Worm (Caenorhabditis elegans) whole organism, early embryonic: ENCODE measurements around the gene nkb-2.

Source experiments
- B0310.2 ChIP-seq: sonication (generic microtip); optimal IDR thresholded peaks from 2 replicates; lab custom pipeline; 2016; ENCODE audit warnings: mild to moderate bottlenecking, missing genetic modification characterization, missing compliant biosample characterization
- F13C5.2 ChIP-seq: sonication (generic microtip); optimal IDR thresholded peaks from 2 replicates; lab custom pipeline; 2017; ENCODE audit warnings: mild to moderate bottlenecking, missing genetic modification characterization, inconsistent platforms, missing compliant biosample characterization
- aly-1 ChIP-seq: sonication (generic microtip); optimal IDR thresholded peaks from 2 replicates; lab custom pipeline; 2016; ENCODE audit warnings: missing genetic modification characterization, missing compliant biosample characterization
- ama-1 ChIP-seq: fragments of 150-350 bp; optimal IDR thresholded peaks from 2 replicates; lab custom pipeline; 2014
- ceh-13 ChIP-seq: fragments of 200-800 bp; sonication (Bioruptor generic); optimal IDR thresholded peaks from 2 replicates; lab custom pipeline; 2018; ENCODE audit warnings: mild to moderate bottlenecking, missing genetic modification characterization, missing compliant biosample characterization
- ceh-36 ChIP-seq: sonication (generic microtip); optimal IDR thresholded peaks from 2 replicates; lab custom pipeline; 2016; ENCODE audit warnings: missing genetic modification characterization, inconsistent platforms, missing compliant biosample characterization
- ets-7 ChIP-seq: sonication (generic microtip); optimal IDR thresholded peaks from 2 replicates; lab custom pipeline; 2016; ENCODE audit warnings: missing genotype, missing genetic modification characterization, missing compliant biosample characterization
- flt-1 ChIP-seq: fragments of 200-800 bp; sonication (Bioruptor generic); IDR thresholded peaks from 2 replicates; pipeline ENCODE4 v1.3.6; 2022; ENCODE audit warnings: missing genetic modification characterization, missing compliant biosample characterization
- hmbx-1 ChIP-seq: sonication (generic microtip); optimal IDR thresholded peaks from 2 replicates; lab custom pipeline; 2016; ENCODE audit warnings: mild to moderate bottlenecking, missing genetic modification characterization, missing compliant biosample characterization
- hmg-4 ChIP-seq: fragments of 200-800 bp; sonication (Bioruptor generic); optimal IDR thresholded peaks from 2 replicates; lab custom pipeline; 2018; ENCODE audit warnings: mild to moderate bottlenecking, missing genetic modification characterization, missing compliant biosample characterization
- hnd-1 ChIP-seq: sonication (generic microtip); optimal IDR thresholded peaks from 2 replicates; lab custom pipeline; 2016; ENCODE audit warnings: missing genetic modification characterization, missing compliant biosample characterization
- pes-1 ChIP-seq: fragments of 200-800 bp; sonication (Bioruptor generic); IDR thresholded peaks from 2 replicates; pipeline ENCODE4 v1.3.6; 2022; ENCODE audit warnings: missing genetic modification reagents, missing genetic modification characterization, missing compliant biosample characterization
- scrt-1 ChIP-seq: fragments of 200-800 bp; sonication (Bioruptor generic); IDR thresholded peaks from 2 replicates; pipeline ENCODE4 v1.3.6; 2022; ENCODE audit warnings: missing genetic modification characterization, missing compliant biosample characterization
- sea-1 ChIP-seq: fragments of 200-800 bp; sonication (Bioruptor generic); conservative IDR thresholded peaks from 2 replicates; pipeline ENCODE4 v1.3.6; 2022; ENCODE audit warnings: missing genetic modification characterization, missing compliant biosample characterization
- tbx-11 ChIP-seq: fragments of 200-800 bp; sonication (Bioruptor generic); IDR thresholded peaks from 2 replicates; pipeline ENCODE4 v1.3.6; 2022; ENCODE audit warnings: missing genetic modification characterization, missing compliant biosample characterization
- tbx-37 ChIP-seq: fragments of 200-800 bp; sonication (Bioruptor generic); conservative IDR thresholded peaks from 2 replicates; pipeline ENCODE4 v1.3.6; 2022; ENCODE audit warnings: missing genetic modification reagents, missing genetic modification characterization, missing compliant biosample characterization
- tra-4 ChIP-seq: sonication (generic microtip); optimal IDR thresholded peaks from 2 replicates; lab custom pipeline; 2017; ENCODE audit warnings: missing genetic modification characterization, missing compliant biosample characterization

Gene nkb-2

DNA sequence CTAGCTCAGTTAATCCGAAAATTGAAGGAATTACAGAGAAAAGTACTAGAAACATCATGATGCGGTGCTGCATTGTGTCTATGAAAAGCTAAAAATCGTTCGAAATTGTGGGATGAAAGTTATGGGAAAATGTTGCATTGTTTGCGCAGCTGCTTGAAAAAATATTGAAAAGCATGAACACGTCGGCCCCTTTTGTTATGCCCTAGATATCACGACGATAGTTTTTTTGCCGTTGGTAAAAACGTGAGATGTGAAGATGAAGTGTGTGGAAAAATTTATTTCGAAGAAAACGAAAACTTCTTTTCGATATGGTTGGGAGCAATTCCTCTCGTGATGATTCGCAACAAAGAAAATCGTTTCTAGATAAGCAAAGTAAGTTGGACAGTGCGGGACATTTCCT lies at the start of gene nkb-2, which contains the start of gene C43F9.5:
nkb-2 (plus strand) TSS at position 277 of the 400 bp plus-strand sequence.
C43F9.5 (minus strand) TSS at position 101 of the 400 bp plus-strand sequence.
- TF ChIP-seq scrt-1 (GFP tag; lab: Robert Waterston, UW) (no peak), ets-7 (tag; lab: Kevin White, UChicago) (no peak)

DNA sequence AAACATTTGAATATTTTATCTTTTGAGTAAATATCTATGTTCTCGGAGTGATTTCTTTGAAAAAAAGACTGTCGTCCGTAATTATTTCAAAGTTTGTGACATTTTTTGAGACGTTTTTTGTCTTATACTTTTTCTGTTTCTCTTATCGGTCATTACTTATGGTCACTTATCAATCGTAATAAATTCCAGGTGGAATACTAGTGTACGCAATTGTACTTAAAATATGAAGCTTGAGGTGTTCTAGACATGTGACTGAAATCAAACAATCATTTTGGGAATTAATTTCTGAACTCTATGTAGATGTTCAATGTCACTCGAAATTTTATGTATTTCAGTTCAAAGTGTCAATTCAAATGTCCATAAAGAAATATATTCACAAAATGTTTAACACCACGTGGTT lies 48.4 kb upstream of the nkb-2 start:
- TF ChIP-seq pes-1 (GFP tag; lab: Robert Waterston, UW) = no peak
- no peak for TF ChIP-seq tra-4 (tag; lab: Kevin White, UChicago)
- TF ChIP-seq scrt-1 (GFP tag; lab: Robert Waterston, UW) = no peak
- TF ChIP-seq tbx-11 (GFP tag; lab: Robert Waterston, UW) = no peak
- TF ChIP-seq tbx-37 (GFP tag; lab: Robert Waterston, UW) = no peak
- TF ChIP-seq hmbx-1 (tag; lab: Kevin White, UChicago) = no peak
- TF ChIP-seq hnd-1 (tag; lab: Kevin White, UChicago) = no peak
- TF ChIP-seq B0310.2 = no peak
- TF ChIP-seq ets-7 (tag; lab: Kevin White, UChicago) = no peak
- no peak for TF ChIP-seq sea-1 (GFP tag; lab: Robert Waterston, UW)
- no peak for TF ChIP-seq ceh-13 (GFP tag; lab: Kevin White, UChicago)
- no peak for TF ChIP-seq flt-1 (GFP tag; lab: Robert Waterston, UW)
- no peak for TF ChIP-seq ceh-36 (tag; lab: Kevin White, UChicago)
- TF ChIP-seq hmg-4 = no peak
- TF ChIP-seq aly-1 (tag; lab: Kevin White, UChicago) = no peak

DNA sequence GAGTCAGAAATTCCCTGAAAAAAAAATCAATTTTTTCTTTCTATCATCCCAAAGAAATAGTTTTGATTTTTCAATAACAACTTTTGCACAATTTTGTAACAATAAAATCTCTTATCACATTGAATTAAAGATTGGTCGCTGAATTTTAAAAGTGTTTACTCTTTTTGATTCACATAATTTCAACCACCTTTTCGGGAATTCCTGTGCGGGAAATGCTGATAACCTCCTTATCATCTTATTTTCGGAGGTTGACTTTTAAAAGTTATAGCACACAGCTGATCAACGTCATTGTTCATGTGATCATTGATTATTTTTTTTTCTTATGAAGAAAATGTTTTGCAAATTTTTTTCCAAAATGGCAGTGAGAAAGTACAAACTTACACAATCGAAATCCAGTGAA lies 47.4 kb upstream of the nkb-2 start:
- TF ChIP-seq sea-1 (GFP tag; lab: Robert Waterston, UW) = no peak
- TF ChIP-seq tbx-37 (GFP tag; lab: Robert Waterston, UW) = no peak
- TF ChIP-seq hmg-4 = no peak
- TF ChIP-seq hnd-1 (tag; lab: Kevin White, UChicago) = no peak
- TF ChIP-seq ceh-36 (tag; lab: Kevin White, UChicago) = no peak
- no peak for TF ChIP-seq scrt-1 (GFP tag; lab: Robert Waterston, UW)
- no peak for TF ChIP-seq ets-7 (tag; lab: Kevin White, UChicago)
- no peak for TF ChIP-seq aly-1 (tag; lab: Kevin White, UChicago)

DNA sequence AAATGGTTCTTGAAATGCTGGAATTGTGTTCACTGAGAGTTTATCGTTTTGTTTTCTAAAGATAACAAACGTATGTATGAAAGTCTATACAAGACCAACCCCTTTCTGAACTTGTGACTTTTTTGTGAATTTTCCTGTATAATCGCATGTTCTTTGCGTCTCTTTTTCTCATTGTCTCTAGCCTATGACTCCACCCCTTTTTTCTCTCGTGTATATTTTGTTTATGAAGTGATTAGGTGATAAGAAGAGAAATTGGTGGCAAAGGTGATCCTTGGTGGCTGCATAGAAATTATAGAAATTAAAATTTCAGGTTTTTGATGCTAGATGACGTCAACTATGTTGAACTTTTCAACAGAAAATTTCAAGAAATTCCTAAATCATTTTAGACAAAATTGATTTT lies 45.7 kb upstream of the nkb-2 start, which contains the start of gene T07G12.5:
T07G12.5 (minus strand) TSS at position 101 of the 400 bp plus-strand sequence.
- TF ChIP-seq ceh-13 (GFP tag; lab: Kevin White, UChicago) (no peak), ceh-36 (tag; lab: Kevin White, UChicago) (no peak), tra-4 (tag; lab: Kevin White, UChicago) (no peak), aly-1 (tag; lab: Kevin White, UChicago) (no peak), hmg-4 (no peak), sea-1 (GFP tag; lab: Robert Waterston, UW) (no peak), pes-1 (GFP tag; lab: Robert Waterston, UW) (no peak)

DNA sequence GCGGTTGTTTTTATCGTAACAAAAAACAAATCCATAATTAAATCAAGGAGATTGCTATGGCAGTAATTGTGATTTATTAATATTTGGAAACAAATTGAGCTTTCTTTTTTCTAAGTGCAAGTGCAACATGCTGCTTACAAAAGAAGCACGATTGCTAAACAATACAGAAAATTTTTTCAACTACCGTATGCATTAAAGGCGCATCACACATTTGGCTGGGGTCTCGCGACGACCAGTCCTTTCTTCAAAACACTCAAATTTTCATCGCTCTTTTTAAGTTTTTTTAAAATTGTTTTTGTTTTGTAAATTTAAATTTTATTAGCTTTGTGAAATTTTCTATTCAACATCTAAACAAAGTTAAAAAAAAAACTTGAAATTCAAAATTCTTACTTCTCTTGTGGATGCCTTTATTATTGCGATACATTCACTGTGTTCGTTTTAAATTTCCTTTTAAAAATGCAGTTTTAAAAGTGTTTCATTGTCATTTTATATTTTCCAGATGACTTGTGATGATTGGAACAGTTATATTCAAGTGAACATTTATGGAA lies 44.1 kb upstream of the nkb-2 start, which contains the start of gene zim-1:
zim-1 (plus strand) TSS at position 498 of the 548 bp plus-strand sequence.
- TF ChIP-seq ets-7 (tag; lab: Kevin White, UChicago) = no peak
- TF ChIP-seq ceh-13 (GFP tag; lab: Kevin White, UChicago) = no peak
- no peak for TF ChIP-seq hnd-1 (tag; lab: Kevin White, UChicago)
- no peak for TF ChIP-seq scrt-1 (GFP tag; lab: Robert Waterston, UW)
- no peak for TF ChIP-seq hmg-4
- no peak for TF ChIP-seq tbx-11 (GFP tag; lab: Robert Waterston, UW)
- no peak for TF ChIP-seq ama-1 (lab: Kevin White, UChicago)
- no peak for TF ChIP-seq hmbx-1 (tag; lab: Kevin White, UChicago)
- TF ChIP-seq ceh-36 (tag; lab: Kevin White, UChicago) = no peak

DNA sequence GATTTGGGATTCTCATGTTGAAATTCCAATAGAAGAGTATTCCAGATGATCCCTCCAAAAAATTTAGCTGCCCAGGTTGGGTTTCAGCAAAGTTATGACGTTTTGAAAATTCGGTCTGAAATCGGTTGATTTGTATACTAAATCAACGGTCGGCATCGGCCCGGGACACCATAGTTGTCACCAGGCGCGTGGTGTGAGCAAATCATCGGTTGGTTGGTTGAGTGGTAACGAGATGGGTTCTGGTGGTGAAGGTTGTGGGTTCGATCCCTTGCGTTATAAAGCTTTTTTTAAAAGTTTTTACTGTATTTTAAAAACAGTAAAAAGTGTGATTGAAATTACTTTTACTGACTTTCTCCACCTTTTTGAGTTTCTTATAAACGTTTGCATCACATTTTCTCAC lies 42.2 kb upstream of the nkb-2 start:
- TF ChIP-seq tbx-37 (GFP tag; lab: Robert Waterston, UW) (0 out of 2 replicates have a peak, but pooled peaks have one; percentile 10), flt-1 (GFP tag; lab: Robert Waterston, UW) (peak; percentile 70), tbx-11 (GFP tag; lab: Robert Waterston, UW) (0 out of 2 replicates have a peak, but pooled peaks have one; percentile 33)

DNA sequence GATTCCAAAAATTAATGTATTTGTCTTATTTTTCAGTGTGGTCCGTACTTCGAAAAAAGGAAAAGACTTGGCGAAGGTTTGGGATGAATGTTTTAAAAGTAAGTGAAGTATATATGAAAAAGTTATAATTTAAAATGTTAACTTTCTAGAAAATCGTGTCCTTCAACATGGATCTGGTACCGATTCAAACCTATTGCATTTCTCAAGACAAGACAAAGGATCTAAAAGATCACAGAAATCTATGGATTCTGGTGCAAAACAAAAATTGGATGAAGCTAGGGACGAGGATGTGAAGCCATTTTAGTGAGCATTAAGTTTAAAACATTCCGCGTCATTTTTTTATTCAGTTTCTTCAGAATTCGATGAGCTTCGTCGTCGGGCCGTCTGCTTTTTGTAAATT lies 35.8 kb upstream of the nkb-2 start, which contains the start of gene zim-2:
zim-2 (plus strand) TSS at position 301 of the 400 bp plus-strand sequence.
- TF ChIP-seq B0310.2 (no peak), sea-1 (GFP tag; lab: Robert Waterston, UW) (no peak), hmg-4 (no peak), hmbx-1 (tag; lab: Kevin White, UChicago) (no peak), tbx-11 (GFP tag; lab: Robert Waterston, UW) (no peak), F13C5.2 (tag; lab: Kevin White, UChicago) (no peak), tra-4 (tag; lab: Kevin White, UChicago) (no peak), ets-7 (tag; lab: Kevin White, UChicago) (no peak), ama-1 (lab: Kevin White, UChicago) (no peak), aly-1 (tag; lab: Kevin White, UChicago) (no peak), flt-1 (GFP tag; lab: Robert Waterston, UW) (no peak), hnd-1 (tag; lab: Kevin White, UChicago) (no peak), ceh-13 (GFP tag; lab: Kevin White, UChicago) (no peak), tbx-37 (GFP tag; lab: Robert Waterston, UW) (no peak), pes-1 (GFP tag; lab: Robert Waterston, UW) (no peak), ceh-36 (tag; lab: Kevin White, UChicago) (no peak), scrt-1 (GFP tag; lab: Robert Waterston, UW) (no peak)
